Fruit fly (Drosophila melanogaster) whole organism, adult: Measurements from ENCODE around the gene Antp.

Experiments used
- CG11617 ChIP-seq: fragments of 200-800 bp; sonication (Bioruptor generic); optimal IDR thresholded peaks from 2 replicates; lab custom pipeline; 2017; ENCODE audit warnings: mild to moderate bottlenecking, missing biosample characterization, missing genetic modification reagents, missing genetic modification characterization
- CG12768 ChIP-seq: fragments of 200-800 bp; sonication (Bioruptor generic); optimal IDR thresholded peaks from 2 replicates; lab custom pipeline; 2017; ENCODE audit warnings: missing biosample characterization, missing genetic modification characterization, mild to moderate bottlenecking, moderate library complexity, missing genetic modification reagents
- CG14711 ChIP-seq: fragments of 200-800 bp; sonication (Bioruptor generic); optimal IDR thresholded peaks from 2 replicates; lab custom pipeline; 2018; ENCODE audit warnings: missing biosample characterization, mild to moderate bottlenecking, missing genetic modification characterization, moderate library complexity
- CG1620 ChIP-seq: fragments of 200-800 bp; sonication (Bioruptor generic); optimal IDR thresholded peaks from 2 replicates; lab custom pipeline; 2016; ENCODE audit warnings: missing biosample characterization, missing genetic modification characterization
- CG33017 ChIP-seq: fragments of 200-800 bp; sonication (Bioruptor generic); optimal IDR thresholded peaks from 2 replicates; lab custom pipeline; 2018; ENCODE audit warnings: missing biosample characterization, mild to moderate bottlenecking, missing genetic modification characterization, moderate library complexity
- CG5204 ChIP-seq: fragments of 200-800 bp; sonication (Bioruptor generic); optimal IDR thresholded peaks from 2 replicates; lab custom pipeline; 2016; ENCODE audit warnings: missing biosample characterization, missing genetic modification characterization
- CG7045 ChIP-seq: fragments of 200-800 bp; sonication (Bioruptor generic); optimal IDR thresholded peaks from 2 replicates; lab custom pipeline; 2017; ENCODE audit warnings: missing biosample characterization, mild to moderate bottlenecking, missing genetic modification characterization
- CG7101 ChIP-seq: fragments of 200-800 bp; sonication (Bioruptor generic); optimal IDR thresholded peaks from 2 replicates; lab custom pipeline; 2018; ENCODE audit warnings: missing biosample characterization, mild to moderate bottlenecking, missing genetic modification characterization, moderate library complexity
- Clk ChIP-seq: fragments of 200-800 bp; sonication (Bioruptor generic); optimal IDR thresholded peaks from 2 replicates; lab custom pipeline; 2017; ENCODE audit warnings: missing biosample characterization, missing genetic modification characterization
- Crg-1 ChIP-seq: fragments of 200-800 bp; sonication (Bioruptor generic); optimal IDR thresholded peaks from 2 replicates; lab custom pipeline; 2016; ENCODE audit warnings: missing biosample characterization, missing genetic modification characterization
- Hr96 ChIP-seq: fragments of 200-800 bp; sonication (Bioruptor generic); optimal IDR thresholded peaks from 2 replicates; lab custom pipeline; 2016; ENCODE audit warnings: missing biosample characterization, missing genetic modification characterization
- Mnt ChIP-seq: fragments of 200-800 bp; sonication (Bioruptor generic); optimal IDR thresholded peaks from 2 replicates; lab custom pipeline; 2016; ENCODE audit warnings: missing biosample characterization, mild to moderate bottlenecking, missing genetic modification characterization
- bab1 ChIP-seq: fragments of 200-800 bp; sonication (Bioruptor generic); optimal IDR thresholded peaks from 3 replicates; lab custom pipeline; 2019; ENCODE audit warnings: missing biosample characterization, mild to moderate bottlenecking, missing genetic modification characterization, moderate library complexity
- cic ChIP-seq: fragments of 200-800 bp; sonication (Bioruptor generic); optimal IDR thresholded peaks from 2 replicates; lab custom pipeline; 2017; ENCODE audit warnings: missing biosample characterization, mild to moderate bottlenecking, missing genetic modification characterization, moderate library complexity
- cnc ChIP-seq, 2 experiments: fragments of >200 bp; optimal IDR thresholded peaks; 2 replicates each; lab custom pipeline; 2017
- kay ChIP-seq: fragments of 200-800 bp; sonication (Bioruptor generic); peaks from one replicate; lab custom pipeline; 2016; ENCODE audit warnings: missing biosample characterization, missing genetic modification characterization, borderline replicate concordance
- ovo ChIP-seq: fragments of 200-800 bp; sonication (Bioruptor generic); optimal IDR thresholded peaks from 2 replicates; lab custom pipeline; 2016; ENCODE audit warnings: missing biosample characterization, missing genetic modification characterization
- pad ChIP-seq: fragments of 200-800 bp; sonication (Bioruptor generic); optimal IDR thresholded peaks from 3 replicates; lab custom pipeline; 2017; ENCODE audit warnings: missing biosample characterization, missing genetic modification characterization, mild to moderate bottlenecking, moderate library complexity, missing genetic modification reagents
- tj ChIP-seq: fragments of 200-800 bp; sonication (Bioruptor generic); optimal IDR thresholded peaks from 3 replicates; lab custom pipeline; 2017; ENCODE audit warnings: missing biosample characterization, mild to moderate bottlenecking, missing genetic modification characterization, moderate library complexity
- toe ChIP-seq: fragments of 200-800 bp; sonication (Bioruptor generic); optimal IDR thresholded peaks from 2 replicates; lab custom pipeline; 2016; ENCODE audit warnings: missing biosample characterization, missing genetic modification characterization

The Antp gene

DNA sequence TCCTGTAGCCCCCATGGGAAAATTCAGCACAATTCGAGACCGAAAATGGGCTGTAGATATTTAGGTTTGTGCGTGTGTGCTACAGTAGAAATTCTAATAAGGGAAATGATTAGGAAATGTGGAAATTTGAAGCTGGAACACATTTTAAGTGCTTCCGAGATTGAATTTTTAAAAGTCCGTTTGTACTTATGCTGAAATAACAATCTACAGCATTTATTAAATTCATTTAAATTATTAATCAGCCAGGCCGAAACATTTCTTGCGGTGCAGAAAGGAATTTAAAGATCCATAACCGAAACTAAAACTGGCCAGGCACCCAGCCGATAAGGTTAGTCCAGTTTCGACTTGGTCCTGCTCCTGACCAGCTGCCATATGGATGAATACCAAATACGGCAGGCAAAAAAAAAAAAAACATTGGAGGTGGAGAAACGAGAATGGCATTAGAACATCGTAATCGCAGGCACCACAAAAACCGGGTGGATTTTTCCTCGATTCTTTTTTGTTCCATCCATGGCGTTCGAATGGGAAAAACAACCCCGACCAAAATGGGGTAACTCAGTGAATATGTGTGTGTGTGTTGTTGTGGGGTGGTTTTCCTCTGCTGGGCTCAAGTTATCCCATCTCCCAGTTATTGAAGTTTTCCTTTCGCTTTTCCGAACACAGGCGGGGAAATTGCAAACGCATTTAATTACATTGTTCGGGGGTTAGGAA, 77.6 kb downstream of the Antp start:
- TF ChIP-seq ovo (GFP tag; lab: Kevin White, UChicago) (no peak), CG14711 (tag; lab: Kevin White, UChicago) (no peak), CG1620 (no peak), CG7101 (tag; lab: Kevin White, UChicago) (no peak), CG12768 (GFP tag; lab: Kevin White, UChicago) (no peak), kay (no peak), bab1 (GFP tag; lab: Kevin White, UChicago) (no peak)

DNA sequence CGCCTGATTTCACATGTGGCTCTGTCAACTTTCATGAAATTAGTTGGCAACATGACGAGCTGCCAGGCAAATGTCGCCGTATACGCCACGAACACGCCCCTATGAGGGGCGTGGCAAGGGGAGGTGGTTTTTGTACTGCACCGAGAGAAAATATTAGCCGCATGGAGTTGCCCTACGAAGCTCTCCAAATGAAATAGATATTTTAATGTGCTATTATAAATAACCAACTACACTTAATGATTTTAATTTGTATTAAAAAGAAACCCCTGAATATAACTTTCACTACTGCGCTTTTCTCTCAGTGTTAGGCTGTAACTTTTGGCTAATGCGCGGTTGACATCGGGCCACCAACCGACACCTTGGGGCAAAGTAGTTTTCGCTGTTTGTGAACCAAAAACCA, 79.1 kb downstream of the Antp start:
- no peak for TF ChIP-seq Crg-1 (GFP tag; lab: Kevin White, UChicago)
- no peak for TF ChIP-seq CG7045
- no peak for TF ChIP-seq toe (GFP tag; lab: Kevin White, UChicago)

DNA sequence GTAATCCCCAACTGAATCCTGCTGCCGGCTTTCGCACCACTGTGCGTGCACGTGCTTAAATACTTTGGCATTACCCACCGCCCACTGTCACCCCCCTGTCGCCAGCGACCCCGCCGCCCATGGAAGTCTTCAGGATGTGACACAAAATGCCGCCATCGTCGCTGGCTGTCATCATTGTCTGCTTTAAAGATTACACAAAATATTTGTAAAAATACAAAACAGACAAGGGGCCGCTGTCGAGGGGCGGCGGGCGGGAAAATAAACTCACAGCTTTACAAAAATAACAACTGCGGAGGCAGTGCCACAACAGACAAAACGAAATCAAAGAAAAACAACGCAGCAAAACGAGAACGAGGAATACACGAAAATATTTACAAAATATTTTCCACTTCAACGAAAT, 80.8 kb downstream of the Antp start:
- TF ChIP-seq cic (no peak), CG14711 (tag; lab: Kevin White, UChicago) (no peak), cnc (optimal IDR thresholded peaks at IDR 0.05; lab: Kevin White, UChicago) (no peak), CG11617 (no peak), CG5204 (no peak), Crg-1 (GFP tag; lab: Kevin White, UChicago) (no peak), CG12768 (GFP tag; lab: Kevin White, UChicago) (no peak), toe (GFP tag; lab: Kevin White, UChicago) (no peak), Hr96 (GFP tag; lab: Kevin White, UChicago) (no peak)

DNA sequence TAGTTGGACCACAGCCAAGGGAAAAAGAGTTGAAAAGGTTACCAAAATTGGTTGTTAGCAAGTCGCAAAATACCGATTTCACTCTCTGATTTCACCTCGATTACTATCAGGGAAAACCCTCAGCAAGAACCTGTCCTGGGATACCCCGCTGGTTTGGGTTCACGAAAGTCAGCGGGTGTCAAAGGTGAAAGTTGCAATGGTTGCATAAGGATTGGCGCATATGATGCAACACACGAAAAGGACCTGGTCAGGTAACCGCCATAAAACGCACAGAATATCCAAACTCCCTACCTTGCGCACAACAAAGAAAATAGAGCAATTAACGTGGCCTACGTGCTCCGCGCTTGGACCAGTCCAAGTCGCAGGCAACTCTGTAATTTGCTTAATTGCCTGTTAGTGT, 82.3 kb downstream of the Antp start:
- no peak for TF ChIP-seq CG14711 (tag; lab: Kevin White, UChicago)
- no peak for TF ChIP-seq CG5204
- no peak for TF ChIP-seq pad (GFP tag; lab: Kevin White, UChicago)
- no peak for TF ChIP-seq CG11617
- TF ChIP-seq Clk (GFP tag; lab: Kevin White, UChicago) = no peak
- TF ChIP-seq tj (GFP tag; lab: Kevin White, UChicago) = no peak
- no peak for TF ChIP-seq Crg-1 (GFP tag; lab: Kevin White, UChicago)
- no peak for TF ChIP-seq Mnt (GFP tag; lab: Kevin White, UChicago)
- no peak for TF ChIP-seq CG33017 (tag; lab: Kevin White, UChicago)
- no peak for TF ChIP-seq cnc (optimal IDR thresholded peaks at IDR 0.05; lab: Kevin White, UChicago)
- TF ChIP-seq cic = no peak
- TF ChIP-seq CG12768 (GFP tag; lab: Kevin White, UChicago) = no peak
- no peak for TF ChIP-seq CG7045

DNA sequence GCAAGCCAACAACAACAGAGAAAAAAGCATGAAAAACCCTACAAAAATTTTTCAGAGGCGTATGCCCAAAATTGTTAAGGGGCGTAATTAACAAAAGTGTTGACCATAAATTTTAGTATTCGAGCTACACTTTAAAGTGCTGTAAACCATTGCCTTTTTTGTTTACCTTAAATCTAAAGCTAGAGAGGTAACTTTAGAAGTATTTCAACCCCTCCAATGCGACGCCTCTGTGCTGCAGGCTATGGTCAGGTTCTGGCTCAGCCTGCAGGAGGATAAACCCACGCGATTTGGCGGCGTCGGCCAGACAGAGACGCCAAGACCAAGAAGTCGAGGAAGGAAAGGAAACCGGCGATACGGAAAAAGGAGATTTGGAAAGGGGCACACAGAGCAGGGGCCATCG, 84.6 kb downstream of the Antp start:
- TF ChIP-seq tj (GFP tag; lab: Kevin White, UChicago) (no peak), CG7101 (tag; lab: Kevin White, UChicago) (no peak), CG14711 (tag; lab: Kevin White, UChicago) (no peak), CG11617 (no peak), Crg-1 (GFP tag; lab: Kevin White, UChicago) (no peak), CG1620 (no peak), bab1 (GFP tag; lab: Kevin White, UChicago) (no peak), Hr96 (GFP tag; lab: Kevin White, UChicago) (no peak), pad (GFP tag; lab: Kevin White, UChicago) (no peak), toe (GFP tag; lab: Kevin White, UChicago) (no peak), Mnt (GFP tag; lab: Kevin White, UChicago) (no peak), cic (no peak), Clk (GFP tag; lab: Kevin White, UChicago) (no peak), ovo (GFP tag; lab: Kevin White, UChicago) (no peak), cnc (optimal IDR thresholded peaks at IDR 0.05; lab: Kevin White, UChicago) (no peak), kay (no peak), CG12768 (GFP tag; lab: Kevin White, UChicago) (no peak), CG33017 (tag; lab: Kevin White, UChicago) (no peak), CG7045 (no peak), CG5204 (no peak)

DNA sequence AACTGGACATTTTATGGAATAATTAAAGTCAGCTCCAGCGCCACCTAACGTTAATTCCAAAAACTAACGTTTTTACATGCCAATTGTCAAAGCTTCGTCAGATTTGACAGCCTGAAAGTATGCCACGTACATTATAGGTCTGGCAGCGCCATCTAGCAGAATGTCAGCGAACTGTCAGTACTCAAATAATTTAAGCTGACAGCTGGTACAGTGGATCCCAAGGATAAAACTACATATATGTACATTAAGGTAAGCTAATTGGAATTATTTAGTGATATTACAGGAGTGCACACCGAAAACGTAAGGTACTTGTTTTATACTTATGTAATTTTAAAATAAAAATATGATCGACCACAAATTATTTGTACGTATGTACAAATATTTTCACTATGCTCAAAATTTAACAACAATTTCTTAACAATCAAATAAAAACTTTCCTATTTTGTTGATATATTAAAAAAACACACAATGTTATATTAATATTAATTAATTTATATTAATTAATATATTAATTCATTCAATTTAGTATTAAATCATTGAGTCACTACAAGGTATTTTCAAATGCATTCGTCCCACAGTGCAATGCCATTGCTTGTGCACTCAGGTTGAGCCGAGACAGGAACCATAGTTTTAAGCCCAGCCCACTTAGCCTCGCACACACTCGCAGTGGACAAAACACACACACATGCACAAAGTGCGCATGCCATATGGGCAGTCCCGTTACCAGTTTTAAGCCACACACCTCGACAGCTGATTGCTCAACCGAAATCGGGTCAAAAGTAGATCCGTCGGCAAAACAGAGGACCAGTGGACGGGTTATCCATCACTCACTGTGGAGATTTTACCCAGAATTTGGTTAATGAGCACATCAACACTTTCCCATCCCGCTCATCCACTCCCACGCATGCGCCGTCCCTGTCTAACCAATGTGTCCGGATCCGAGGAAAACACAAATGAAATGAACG, 86.5 kb downstream of the Antp start:
- TF ChIP-seq bab1 (GFP tag; lab: Kevin White, UChicago) (peak; percentile 31), ovo (GFP tag; lab: Kevin White, UChicago) (peak; percentile 53), kay (no peak), Mnt (GFP tag; lab: Kevin White, UChicago) (no peak), Hr96 (GFP tag; lab: Kevin White, UChicago) (no peak), CG5204 (peak; percentile 41), Crg-1 (GFP tag; lab: Kevin White, UChicago) (peak; percentile 6), CG33017 (tag; lab: Kevin White, UChicago) (peak; percentile 52), tj (GFP tag; lab: Kevin White, UChicago) (peak; percentile 36), CG12768 (GFP tag; lab: Kevin White, UChicago) (peak; percentile 50), cic (no peak), CG14711 (tag; lab: Kevin White, UChicago) (peak; percentile 44), toe (GFP tag; lab: Kevin White, UChicago) (peak; percentile 32), CG7101 (tag; lab: Kevin White, UChicago) (peak; percentile 40), Clk (GFP tag; lab: Kevin White, UChicago) (no peak), CG7045 (peak; percentile 75), CG1620 (no peak), pad (GFP tag; lab: Kevin White, UChicago) (peak; percentile 13), CG11617 (peak; percentile 58), cnc (optimal IDR thresholded peaks at IDR 0.05; lab: Kevin White, UChicago) (no peak)
